Worm (Caenorhabditis elegans) whole organism, L3 larva: ENCODE measurements around the gene R160.14.

Experiments
- fkh-10 ChIP-seq: sonication (generic microtip); optimal IDR thresholded peaks from 2 replicates; lab custom pipeline; 2017; ENCODE audit warnings: missing biosample characterization, missing genetic modification reagents, missing genetic modification characterization
- nhr-28 ChIP-seq: fragments of 150-350 bp; optimal IDR thresholded peaks from 2 replicates; lab custom pipeline; 2014; ENCODE audit warnings: missing biosample characterization, missing genetic modification characterization

R160.14 gene

DNA sequence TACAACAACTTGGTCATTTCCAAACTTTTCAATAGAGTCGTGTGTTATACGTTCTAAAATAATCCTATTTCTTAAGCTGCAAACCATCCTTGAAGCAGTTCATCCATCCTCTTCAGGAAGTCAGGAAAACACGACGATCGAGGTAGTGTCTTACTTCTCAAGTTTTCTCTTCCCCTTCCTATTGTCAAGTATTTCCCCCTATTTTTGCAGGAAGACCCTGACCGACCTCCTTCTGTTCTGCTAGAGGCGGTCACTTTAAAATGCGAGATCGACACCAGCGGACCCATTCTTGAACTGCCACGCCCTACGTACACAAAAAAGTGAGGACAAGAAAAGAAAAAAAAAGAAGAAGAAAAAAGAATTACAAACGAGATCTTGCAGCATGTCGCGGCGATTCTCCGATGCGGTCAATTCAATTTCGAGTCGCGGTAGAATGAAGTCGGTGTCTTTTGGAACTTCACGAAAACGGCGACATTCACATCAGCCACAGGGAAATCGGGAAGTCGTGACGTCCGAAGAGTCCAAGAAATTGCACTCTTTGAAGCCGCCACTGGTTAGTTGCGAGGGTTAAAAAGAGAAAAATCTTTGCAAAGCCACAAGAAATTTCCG lies 48.9 kb downstream of the R160.14 start:
- TF ChIP-seq fkh-10 (GFP tag; lab: Kevin White, UChicago) (peak; percentile 76), nhr-28 (tag; lab: Kevin White, UChicago) (no peak)
- TF ChIP-seq, all 47 proteins: peak for 1
